Fruit fly (Drosophila melanogaster): Measurements from ENCODE around the gene Cyt-c1L.

Cyt-c1L gene

DNA sequence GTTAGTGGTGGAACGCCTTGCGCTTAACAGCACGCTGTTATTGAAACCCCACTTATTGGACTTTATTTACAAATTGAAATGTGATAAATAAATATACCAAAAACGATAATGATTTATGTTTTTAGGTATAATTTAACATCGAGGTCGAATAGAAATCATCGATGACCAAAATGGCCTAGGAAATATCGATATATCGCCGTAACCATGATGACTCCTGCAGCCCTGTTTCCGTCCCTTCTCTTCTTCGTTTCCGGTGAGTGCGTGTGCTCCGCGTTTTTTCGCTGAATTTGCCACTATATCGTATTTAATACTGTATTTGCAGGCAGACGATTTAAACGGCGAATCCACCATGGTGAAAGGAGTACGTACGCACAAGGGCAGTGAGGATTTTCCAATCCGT lies 16.0 kb upstream of the Cyt-c1L start, which contains the start of gene eEF1gamma (continued):
- no peak for TF ChIP-seq Rel (GFP tag; optimal IDR thresholded peaks at IDR 0.05)
- TF ChIP-seq Rel (tag; optimal IDR thresholded peaks at IDR 0.05), result peak; percentile 71
- TF ChIP-seq CG32264 (GFP tag; optimal IDR thresholded peaks at IDR 0.05), result peak; percentile 78
- no peak for TF ChIP-seq Abd-B (GFP tag; optimal IDR thresholded peaks at IDR 0.05)
- TF ChIP-seq Mio (GFP tag; optimal IDR thresholded peaks at IDR 0.05), result peak; percentile 83
- peak; percentile 93 for TF ChIP-seq sv (GFP tag; optimal IDR thresholded peaks at IDR 0.05)
- peak; percentile 93 for TF ChIP-seq Hr83 (GFP tag; optimal IDR thresholded peaks at IDR 0.05; ENCODE audit: poor library complexity, severe bottlenecking)
- TF ChIP-seq foxo (GFP tag; optimal IDR thresholded peaks at IDR 0.05), result peak; percentile 61 to 87
- no peak for TF ChIP-seq lola (GFP tag; optimal IDR thresholded peaks at IDR 0.05)
- TF ChIP-seq Jra (GFP tag; optimal IDR thresholded peaks at IDR 0.05), result no peak
- peak; percentile 14 for TF ChIP-seq GATAd (GFP tag; optimal IDR thresholded peaks at IDR 0.05)
- TF ChIP-seq Dfd (GFP tag; optimal IDR thresholded peaks at IDR 0.05), result no peak
- TF ChIP-seq psq (GFP tag; optimal IDR thresholded peaks at IDR 0.05), result peak; percentile 80

DNA sequence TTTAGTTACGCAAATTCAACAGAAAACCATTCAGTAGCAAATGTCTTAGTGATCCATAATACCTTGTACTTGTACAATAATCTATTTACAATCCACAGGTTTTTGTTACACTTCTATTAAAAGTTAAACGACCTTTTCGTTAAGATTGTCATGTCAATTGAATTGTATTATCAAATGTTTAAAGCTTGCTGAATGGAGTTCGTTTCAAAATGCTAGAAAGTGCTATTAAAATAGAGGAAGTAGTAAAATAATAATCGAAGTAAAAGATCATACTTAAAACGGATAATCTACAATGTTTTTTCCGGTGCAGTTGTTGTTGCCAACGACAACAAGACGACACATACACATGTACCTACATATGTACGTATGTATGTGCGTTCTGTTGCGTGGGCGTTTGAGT lies 14.1 kb upstream of the Cyt-c1L start:
- TF ChIP-seq psq (GFP tag; optimal IDR thresholded peaks at IDR 0.05), result no peak
- TF ChIP-seq Vsx2 (GFP tag; optimal IDR thresholded peaks at IDR 0.05; ENCODE audit: partially characterized antibody), result no peak
- TF ChIP-seq Sp1 (GFP tag; optimal IDR thresholded peaks at IDR 0.05), result no peak
- no peak for TF ChIP-seq CG32264 (GFP tag; optimal IDR thresholded peaks at IDR 0.05)
- no peak for TF ChIP-seq Jra (GFP tag; optimal IDR thresholded peaks at IDR 0.05)

DNA sequence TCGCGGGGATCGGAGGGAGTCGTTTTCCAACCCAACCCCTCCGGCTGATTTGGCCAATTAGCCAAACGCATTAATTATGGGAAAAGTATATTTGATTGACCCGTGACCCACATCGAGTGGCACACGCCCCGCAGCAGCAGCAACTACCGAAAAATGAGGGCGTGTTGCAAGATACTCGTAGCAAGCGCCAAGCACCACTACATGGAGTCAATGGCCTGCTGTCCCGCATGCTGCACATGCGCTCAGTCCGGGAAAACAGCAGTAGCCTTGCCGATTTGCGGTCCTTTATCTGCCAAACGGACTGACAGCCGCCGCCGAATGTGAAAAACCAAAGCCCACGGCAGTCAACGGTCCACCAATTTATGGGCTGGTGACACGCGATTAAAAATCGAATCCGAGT lies 13.4 kb upstream of the Cyt-c1L start:
- TF ChIP-seq Sp1 (GFP tag; optimal IDR thresholded peaks at IDR 0.05) (no peak), sage (GFP tag; optimal IDR thresholded peaks at IDR 0.05) (no peak), Jra (GFP tag; optimal IDR thresholded peaks at IDR 0.05) (no peak)

DNA sequence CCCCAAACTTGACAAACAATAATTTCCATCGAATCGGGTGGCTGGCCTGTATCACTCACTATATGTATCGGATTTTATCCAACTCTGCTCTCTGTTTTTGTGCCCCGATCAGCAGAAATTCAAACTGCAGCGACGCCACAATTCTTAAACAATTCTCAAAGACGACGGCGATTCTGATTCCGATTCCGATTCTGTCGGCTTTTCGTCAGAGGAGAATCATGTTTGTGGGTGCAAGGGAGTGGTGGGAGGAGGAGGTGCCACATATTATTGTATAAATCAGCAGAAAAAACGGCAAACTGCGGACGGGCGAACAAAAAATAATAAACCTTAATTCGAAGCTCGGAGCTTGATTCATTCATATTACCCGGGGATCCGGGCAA lies 12.5 kb upstream of the Cyt-c1L start:
- TF ChIP-seq pan (optimal IDR thresholded peaks at IDR 0.05) (no peak), foxo (GFP tag; optimal IDR thresholded peaks at IDR 0.05) (no peak), jim (GFP tag; optimal IDR thresholded peaks at IDR 0.05) (no peak), N (GFP tag; optimal IDR thresholded peaks at IDR 0.05) (no peak), Hr83 (GFP tag; optimal IDR thresholded peaks at IDR 0.05; ENCODE audit: poor library complexity, severe bottlenecking) (no peak), Jra (GFP tag; optimal IDR thresholded peaks at IDR 0.05) (no peak), CG32264 (GFP tag; optimal IDR thresholded peaks at IDR 0.05) (no peak), GATAd (GFP tag; optimal IDR thresholded peaks at IDR 0.05) (no peak), dmrt93B (GFP tag; optimal IDR thresholded peaks at IDR 0.05) (no peak), psq (GFP tag; optimal IDR thresholded peaks at IDR 0.05) (no peak)

DNA sequence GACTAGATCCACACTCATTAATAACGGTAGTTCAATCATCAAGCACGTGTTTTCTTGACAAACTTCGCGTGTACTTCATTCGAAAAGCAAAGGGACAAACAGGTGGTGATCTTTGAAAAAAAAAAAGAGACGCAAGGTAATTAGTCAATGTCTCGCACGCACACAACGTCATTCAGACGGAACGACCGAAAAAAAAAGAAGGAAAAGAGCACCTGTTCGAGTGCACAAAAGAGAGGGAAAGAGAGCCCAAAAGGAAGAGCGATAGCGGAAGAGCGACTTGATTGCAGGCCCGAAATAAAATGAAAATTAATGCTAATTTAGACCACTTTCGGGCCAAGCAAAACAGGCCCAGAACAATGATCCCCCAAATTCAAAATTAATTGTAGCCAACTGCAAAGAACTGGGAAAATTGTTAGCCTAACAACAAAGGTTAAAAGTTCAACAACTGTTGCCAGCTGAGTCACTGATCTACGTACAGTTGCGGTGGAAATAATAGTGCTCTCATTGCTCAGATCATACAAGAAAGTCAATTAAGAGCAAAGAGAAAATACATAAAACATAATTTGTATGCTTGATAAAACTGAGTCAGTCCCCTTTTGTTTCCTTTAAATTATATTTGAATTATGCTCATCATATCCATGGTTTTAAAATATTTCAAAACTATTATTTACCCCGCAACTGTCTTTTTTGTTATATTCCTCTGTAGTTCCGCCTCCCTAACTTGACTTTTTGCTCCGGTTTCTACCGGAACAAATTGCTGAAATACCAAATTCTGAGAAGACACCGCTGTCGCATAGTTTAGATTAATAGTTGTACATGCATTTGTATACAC lies 11.9 kb upstream of the Cyt-c1L start:
- TF ChIP-seq Dif (GFP tag; optimal IDR thresholded peaks at IDR 0.05; ENCODE audit: partially characterized antibody) (peak; percentile 57), jim (GFP tag; optimal IDR thresholded peaks at IDR 0.05) (no peak)

DNA sequence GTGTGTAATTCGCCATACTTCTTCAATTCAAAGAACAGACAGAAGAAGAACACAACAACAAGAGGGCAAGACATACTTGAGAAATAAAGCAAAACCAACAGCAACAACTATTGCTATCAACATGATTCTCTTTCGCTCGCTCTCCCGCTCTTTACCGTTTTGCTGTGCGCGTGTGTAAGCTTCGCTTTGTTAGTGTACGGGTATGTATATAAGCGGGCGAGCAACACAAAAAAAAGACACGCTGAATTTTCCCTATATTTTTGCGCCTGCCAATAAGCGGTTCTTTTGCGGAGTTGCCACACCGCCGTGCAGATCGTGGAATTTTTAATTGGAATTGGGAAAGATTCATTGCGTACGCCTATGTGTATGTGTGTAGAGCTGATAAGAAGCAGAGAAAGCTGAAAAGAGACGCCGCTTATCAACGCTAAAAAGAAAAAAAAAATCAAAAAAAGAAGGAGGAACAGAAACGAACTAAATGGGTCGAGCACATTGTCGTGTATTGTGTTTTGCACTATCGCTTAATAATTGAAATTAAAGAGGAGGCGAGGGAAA lies 11.1 kb upstream of the Cyt-c1L start:
- TF ChIP-seq CG32264 (GFP tag; optimal IDR thresholded peaks at IDR 0.05) (no peak), jim (GFP tag; optimal IDR thresholded peaks at IDR 0.05) (peak; percentile 4), Dfd (GFP tag; optimal IDR thresholded peaks at IDR 0.05) (no peak), dl (GFP tag; optimal IDR thresholded peaks at IDR 0.05; ENCODE audit: insufficient read depth in 1 of 2, partially characterized antibody in 2 of 2) (peak; percentile 67 to 70), Vsx2 (GFP tag; optimal IDR thresholded peaks at IDR 0.05; ENCODE audit: partially characterized antibody) (no peak), pan (optimal IDR thresholded peaks at IDR 0.05) (no peak), Abd-B (GFP tag; optimal IDR thresholded peaks at IDR 0.05) (no peak), dmrt93B (GFP tag; optimal IDR thresholded peaks at IDR 0.05) (no peak), CG9705 (GFP tag; optimal IDR thresholded peaks at IDR 0.05) (no peak), Myc (optimal IDR thresholded peaks at IDR 0.05) (no peak), N (GFP tag; optimal IDR thresholded peaks at IDR 0.05) (no peak), tai (GFP tag; optimal IDR thresholded peaks at IDR 0.05) (no peak), Sp1 (GFP tag; optimal IDR thresholded peaks at IDR 0.05) (peak; percentile 37), Rel (GFP tag; optimal IDR thresholded peaks at IDR 0.05) (no peak), Rel (tag; optimal IDR thresholded peaks at IDR 0.05) (peak; percentile 76), CrebA (GFP tag; optimal IDR thresholded peaks at IDR 0.05; ENCODE audit: borderline replicate concordance) (no peak), rgr (GFP tag; optimal IDR thresholded peaks at IDR 0.05) (peak; percentile 31), dsf (GFP tag; optimal IDR thresholded peaks at IDR 0.05; ENCODE audit: borderline replicate concordance) (no peak), sv (GFP tag; optimal IDR thresholded peaks at IDR 0.05) (no peak), Hr83 (GFP tag; optimal IDR thresholded peaks at IDR 0.05; ENCODE audit: poor library complexity, severe bottlenecking) (no peak), h (GFP tag; optimal IDR thresholded peaks at IDR 0.05) (peak; percentile 61), Dif (GFP tag; optimal IDR thresholded peaks at IDR 0.05; ENCODE audit: partially characterized antibody) (peak; percentile 74), Hr78 (GFP tag; optimal IDR thresholded peaks at IDR 0.05) (no peak), fru (GFP tag; optimal IDR thresholded peaks at IDR 0.05) (peak; percentile 4), woc (GFP tag; optimal IDR thresholded peaks at IDR 0.05) (no peak), Jra (GFP tag; optimal IDR thresholded peaks at IDR 0.05) (no peak), OdsH (GFP tag; optimal IDR thresholded peaks at IDR 0.05) (peak; percentile 24), psq (GFP tag; optimal IDR thresholded peaks at IDR 0.05) (peak; percentile 59), usp (GFP tag; optimal IDR thresholded peaks at IDR 0.05) (no peak), br (GFP tag; optimal IDR thresholded peaks at IDR 0.05) (peak; percentile 46)
